Worm (Caenorhabditis elegans): ENCODE data around the gene C27D6.12.

DNA sequence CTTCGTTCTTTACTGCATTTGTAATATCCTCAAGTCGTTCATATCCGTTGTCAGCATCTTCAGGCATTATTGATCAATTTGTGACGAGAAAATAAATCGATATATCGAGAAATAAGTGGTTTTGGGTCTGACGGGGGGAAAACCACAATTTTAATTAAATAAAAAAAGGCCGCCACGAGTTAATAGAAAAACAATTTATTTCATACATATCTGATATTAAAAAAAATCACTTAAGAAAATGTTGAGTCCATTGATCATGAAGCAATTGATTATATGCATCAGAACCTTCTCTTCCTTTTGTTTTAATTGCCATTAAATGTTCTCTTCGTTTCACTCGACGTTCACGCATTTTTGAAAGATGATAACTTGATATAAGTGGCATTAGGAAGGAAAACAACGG, 29.5 kb downstream of the C27D6.12 start, which contains the start of gene F58A6.5:
- TF ChIP-seq ztf-11 (tag; optimal IDR thresholded peaks at IDR 0.05) (no peak), unc-62 (GFP tag; optimal IDR thresholded peaks at IDR 0.05) (no peak), snpc-4 (tag; optimal IDR thresholded peaks at IDR 0.05) (no peak), drap-1 (GFP tag; optimal IDR thresholded peaks at IDR 0.05) (no peak), nhr-12 (tag; optimal IDR thresholded peaks at IDR 0.05) (no peak), ceh-43 (GFP tag; optimal IDR thresholded peaks at IDR 0.05) (no peak), lsy-2 (tag; optimal IDR thresholded peaks at IDR 0.05) (no peak), lin-13 (tag; optimal IDR thresholded peaks at IDR 0.05) (no peak), cnd-1 (tag; optimal IDR thresholded peaks at IDR 0.05) (no peak)
